Worm (Caenorhabditis elegans) whole organism, L1 larva: ENCODE data around the gene C06B8.7.

Source experiments
- C16A3.4 ChIP-seq: fragments of 150-350 bp; optimal IDR thresholded peaks from 2 replicates; lab custom pipeline; 2014; ENCODE audit warnings: missing biosample characterization, missing genetic modification characterization
- C34B4.2 ChIP-seq: sonication (generic microtip); optimal IDR thresholded peaks from 2 replicates; lab custom pipeline; 2017; ENCODE audit warnings: mild to moderate bottlenecking, missing genetic modification characterization, missing compliant biosample characterization
- Y116A8C.19 ChIP-seq: sonication (generic microtip); optimal IDR thresholded peaks from 2 replicates; lab custom pipeline; 2016; ENCODE audit warnings: missing compliant biosample characterization, missing genetic modification characterization, borderline replicate concordance
- alr-1 ChIP-seq: fragments of 200-800 bp; sonication (Bioruptor generic); optimal IDR thresholded peaks from 2 replicates; lab custom pipeline; 2018; ENCODE audit warnings: borderline replicate concordance, mild to moderate bottlenecking, missing genetic modification characterization, missing compliant biosample characterization
- ama-1 ChIP-seq: fragments of 150-350 bp; optimal IDR thresholded peaks from 2 replicates; lab custom pipeline; 2014
- blmp-1 ChIP-seq: fragments of 150-350 bp; optimal IDR thresholded peaks from 2 replicates; lab custom pipeline; 2014; ENCODE audit warnings: missing biosample characterization, missing genetic modification characterization
- ceh-8 ChIP-seq: fragments of 200-800 bp; sonication (Bioruptor generic); optimal IDR thresholded peaks from 2 replicates; lab custom pipeline; 2018; ENCODE audit warnings: mild to moderate bottlenecking, missing genetic modification characterization, moderate library complexity, missing compliant biosample characterization
- ceh-82 ChIP-seq, 3 experiments: fragments of 150-350 bp in 1 of 3; sonication (generic microtip) in 2 of 3; optimal IDR thresholded peaks; 2 replicates each; lab custom pipeline; 2014 to 2017; ENCODE audit warnings: missing biosample characterization in 3 of 3, missing genetic modification characterization in 3 of 3
- ceh-88 ChIP-seq: fragments of 200-800 bp; sonication (Bioruptor generic); IDR thresholded peaks from 2 replicates; pipeline ENCODE4 v1.3.6; 2022; ENCODE audit warnings: missing genetic modification characterization, missing compliant biosample characterization
- ceh-90 ChIP-seq: sonication (generic microtip); optimal IDR thresholded peaks from 2 replicates; lab custom pipeline; 2016; ENCODE audit warnings: missing genetic modification characterization, missing compliant biosample characterization
- ces-1 ChIP-seq: fragments of 150-350 bp; optimal IDR thresholded peaks from 2 replicates; lab custom pipeline; 2014; ENCODE audit warnings: missing biosample characterization, missing genetic modification reagents, missing genetic modification characterization
- dpl-1 ChIP-seq, 3 experiments: fragments of 150-350 bp in 2 of 3; sonication (generic microtip) in 1 of 3; optimal IDR thresholded peaks; 2 replicates each; lab custom pipeline; 2014 to 2017; ENCODE audit warnings: missing biosample characterization in 3 of 3, missing genetic modification characterization in 3 of 3, missing genetic modification reagents in 3 of 3
- dsc-1 ChIP-seq: sonication (generic microtip); optimal IDR thresholded peaks from 2 replicates; lab custom pipeline; 2016; ENCODE audit warnings: mild to moderate bottlenecking, missing genetic modification characterization, missing compliant biosample characterization
- efl-1 ChIP-seq, 4 experiments: fragments of 150-350 bp; optimal IDR thresholded peaks in 3 of 4; peaks in 1 of 4; 1 replicate in 1 of 4; 2 replicates in 3 of 4; lab custom pipeline; 2014; ENCODE audit warnings: missing biosample characterization in 2 of 4, missing genetic modification characterization in 2 of 4, missing genetic modification reagents in 2 of 4
- efl-3 ChIP-seq: fragments of 200-800 bp; sonication (Bioruptor generic); optimal IDR thresholded peaks from 2 replicates; lab custom pipeline; 2018; ENCODE audit warnings: mild to moderate bottlenecking, missing genetic modification characterization, missing compliant biosample characterization
- egl-13 ChIP-seq: sonication (generic microtip); optimal IDR thresholded peaks from 2 replicates; lab custom pipeline; 2016; ENCODE audit warnings: missing genotype, missing genetic modification reagents, missing genetic modification characterization, missing compliant biosample characterization
- elt-2 ChIP-seq: sonication (generic microtip); optimal IDR thresholded peaks from 2 replicates; lab custom pipeline; 2016; ENCODE audit warnings: missing genetic modification characterization, mild to moderate bottlenecking, inconsistent platforms, missing compliant biosample characterization, missing genetic modification reagents
- fkh-4 ChIP-seq: sonication (generic microtip); optimal IDR thresholded peaks from 2 replicates; lab custom pipeline; 2016; ENCODE audit warnings: missing compliant biosample characterization, missing genetic modification characterization, borderline replicate concordance
- fkh-8 ChIP-seq: sonication (generic microtip); optimal IDR thresholded peaks from 2 replicates; lab custom pipeline; 2016; ENCODE audit warnings: mild to moderate bottlenecking, missing genetic modification characterization, missing compliant biosample characterization
- fos-1 ChIP-seq: fragments of 150-350 bp; optimal IDR thresholded peaks from 2 replicates; lab custom pipeline; 2014; ENCODE audit warnings: missing biosample characterization, missing genetic modification characterization
- grh-1 ChIP-seq: fragments of 200-800 bp; sonication (Bioruptor generic); IDR thresholded peaks from 2 replicates; pipeline ENCODE4 v1.3.6; 2022; ENCODE audit warnings: missing genetic modification reagents, missing genetic modification characterization, missing compliant biosample characterization
- hlh-17 ChIP-seq: fragments of 200-800 bp; sonication (Bioruptor generic); optimal IDR thresholded peaks from 2 replicates; lab custom pipeline; 2018; ENCODE audit warnings: missing genetic modification characterization, mild to moderate bottlenecking, missing compliant biosample characterization, moderate library complexity, borderline replicate concordance
- hlh-4 ChIP-seq: sonication (generic microtip); optimal IDR thresholded peaks from 2 replicates; lab custom pipeline; 2016; ENCODE audit warnings: mild to moderate bottlenecking, missing genetic modification characterization, missing compliant biosample characterization
- isw-1 ChIP-seq: fragments of 200-800 bp; sonication (Bioruptor generic); IDR thresholded peaks from 2 replicates; pipeline ENCODE4 v1.3.6; 2022; ENCODE audit warnings: missing genetic modification characterization, missing compliant biosample characterization
- lin-13 ChIP-seq: fragments of 150-350 bp; optimal IDR thresholded peaks from 2 replicates; lab custom pipeline; 2014; ENCODE audit warnings: missing biosample characterization, missing genetic modification reagents, missing genetic modification characterization
- lin-15B ChIP-seq: fragments of 150-350 bp; sonication (generic microtip); optimal IDR thresholded peaks from 3 replicates; lab custom pipeline; 2014; ENCODE audit warnings: missing biosample characterization, missing genetic modification characterization
- lin-35 ChIP-seq, 2 experiments: fragments of 150-350 bp; optimal IDR thresholded peaks; 2 replicates each; lab custom pipeline; 2014; ENCODE audit warnings: missing biosample characterization in 2 of 2, missing genetic modification characterization in 2 of 2, missing genetic modification reagents in 2 of 2
- lin-39 ChIP-seq: fragments of 150-350 bp; optimal IDR thresholded peaks from 2 replicates; lab custom pipeline; 2014; ENCODE audit warnings: missing biosample characterization, missing genetic modification reagents, missing genetic modification characterization
- lir-3 ChIP-seq: sonication (generic microtip); optimal IDR thresholded peaks from 2 replicates; lab custom pipeline; 2016; ENCODE audit warnings: mild to moderate bottlenecking, missing genetic modification characterization, moderate library complexity, missing compliant biosample characterization; ENCODE audit not compliant: poor library complexity
- mab-9 ChIP-seq: fragments of 200-800 bp; sonication (Bioruptor generic); IDR thresholded peaks from 2 replicates; pipeline ENCODE4 v1.3.6; 2022; ENCODE audit warnings: missing genetic modification reagents, missing genetic modification characterization, missing compliant biosample characterization
- mdl-1 ChIP-seq, 2 experiments: fragments of 150-350 bp; optimal IDR thresholded peaks; 2 replicates each; lab custom pipeline; 2014 to 2017; ENCODE audit warnings: missing biosample characterization in 2 of 2, missing genetic modification characterization in 2 of 2, inconsistent platforms in 1 of 2
- mep-1 ChIP-seq: fragments of 150-350 bp; optimal IDR thresholded peaks from 2 replicates; lab custom pipeline; 2014; ENCODE audit warnings: missing biosample characterization, missing genetic modification characterization
- nhr-12 ChIP-seq: sonication (generic microtip); optimal IDR thresholded peaks from 2 replicates; lab custom pipeline; 2017; ENCODE audit warnings: missing biosample characterization, missing genetic modification characterization
- nhr-20 ChIP-seq: sonication (generic microtip); optimal IDR thresholded peaks from 2 replicates; lab custom pipeline; 2016; ENCODE audit warnings: mild to moderate bottlenecking, missing genetic modification characterization, missing compliant biosample characterization
- nhr-237 ChIP-seq: fragments of 150-350 bp; optimal IDR thresholded peaks from 2 replicates; lab custom pipeline; 2014; ENCODE audit warnings: missing biosample characterization, missing genetic modification characterization
- nhr-71 ChIP-seq: sonication (generic microtip); optimal IDR thresholded peaks from 2 replicates; lab custom pipeline; 2016; ENCODE audit warnings: mild to moderate bottlenecking, missing genetic modification characterization, moderate library complexity, missing compliant biosample characterization
- nhr-76 ChIP-seq: sonication (generic microtip); optimal IDR thresholded peaks from 2 replicates; lab custom pipeline; 2017; ENCODE audit warnings: missing biosample characterization, missing genetic modification characterization
- nhr-84 ChIP-seq: sonication (generic microtip); optimal IDR thresholded peaks from 2 replicates; lab custom pipeline; 2017; ENCODE audit warnings: missing biosample characterization, missing genetic modification characterization
- nhr-85 ChIP-seq: sonication (generic microtip); peaks from one replicate; lab custom pipeline; 2016; ENCODE audit warnings: missing genetic modification characterization, inconsistent platforms, missing compliant biosample characterization
- nhr-90 ChIP-seq: sonication (generic microtip); optimal IDR thresholded peaks from 2 replicates; lab custom pipeline; 2016; ENCODE audit warnings: mild to moderate bottlenecking, missing genetic modification characterization, missing compliant biosample characterization; ENCODE audit not compliant: poor library complexity
- pag-3 ChIP-seq: sonication (generic microtip); optimal IDR thresholded peaks from 2 replicates; lab custom pipeline; 2017; ENCODE audit warnings: missing genetic modification characterization, mild to moderate bottlenecking, missing compliant biosample characterization, antibody characterized with exemption, borderline replicate concordance; ENCODE audit not compliant: insufficient read depth
- pqm-1 ChIP-seq: sonication (generic microtip); optimal IDR thresholded peaks from 3 replicates; lab custom pipeline; 2017; ENCODE audit warnings: missing biosample characterization, missing genetic modification characterization
- snu-23 ChIP-seq: sonication (generic microtip); optimal IDR thresholded peaks from 2 replicates; lab custom pipeline; 2016; ENCODE audit warnings: missing genetic modification characterization, missing compliant biosample characterization
- sox-4 ChIP-seq: sonication (generic microtip); optimal IDR thresholded peaks from 2 replicates; lab custom pipeline; 2016; ENCODE audit warnings: missing genetic modification characterization, missing compliant biosample characterization
- sptf-1 ChIP-seq: fragments of 150-350 bp; optimal IDR thresholded peaks from 2 replicates; lab custom pipeline; 2014; ENCODE audit warnings: missing biosample characterization, missing genetic modification characterization
- sup-37 ChIP-seq: fragments of 200-800 bp; sonication (Bioruptor generic); optimal IDR thresholded peaks from 2 replicates; lab custom pipeline; 2018; ENCODE audit warnings: mild to moderate bottlenecking, missing genetic modification characterization, missing compliant biosample characterization
- unc-30 ChIP-seq: sonication (generic microtip); optimal IDR thresholded peaks from 2 replicates; lab custom pipeline; 2017; ENCODE audit warnings: missing biosample characterization, missing genetic modification characterization
- unc-62 ChIP-seq: fragments of 150-350 bp; optimal IDR thresholded peaks from 2 replicates; lab custom pipeline; 2014; ENCODE audit warnings: missing biosample characterization, missing genetic modification reagents, missing genetic modification characterization
- unc-86 ChIP-seq: sonication (generic microtip); optimal IDR thresholded peaks from 2 replicates; lab custom pipeline; 2016; ENCODE audit warnings: missing genetic modification characterization, missing compliant biosample characterization
- unc-98 ChIP-seq: fragments of 200-800 bp; sonication (Bioruptor generic); IDR thresholded peaks from 2 replicates; pipeline ENCODE4 v1.3.6; 2022; ENCODE audit warnings: missing genetic modification characterization, missing compliant biosample characterization
- zag-1 ChIP-seq: fragments of 150-350 bp; optimal IDR thresholded peaks from 2 replicates; lab custom pipeline; 2014; ENCODE audit warnings: missing biosample characterization, missing genetic modification characterization
- ztf-11 ChIP-seq, 2 experiments: sonication (generic microtip); optimal IDR thresholded peaks; 2 replicates each; lab custom pipeline; 2016 to 2017; ENCODE audit warnings: missing genetic modification characterization in 2 of 2, missing biosample characterization in 1 of 2, missing compliant biosample characterization in 1 of 2
- ztf-4 ChIP-seq: fragments of 150-350 bp; optimal IDR thresholded peaks from 2 replicates; lab custom pipeline; 2014; ENCODE audit warnings: missing biosample characterization, missing genetic modification characterization

Gene C06B8.7

DNA sequence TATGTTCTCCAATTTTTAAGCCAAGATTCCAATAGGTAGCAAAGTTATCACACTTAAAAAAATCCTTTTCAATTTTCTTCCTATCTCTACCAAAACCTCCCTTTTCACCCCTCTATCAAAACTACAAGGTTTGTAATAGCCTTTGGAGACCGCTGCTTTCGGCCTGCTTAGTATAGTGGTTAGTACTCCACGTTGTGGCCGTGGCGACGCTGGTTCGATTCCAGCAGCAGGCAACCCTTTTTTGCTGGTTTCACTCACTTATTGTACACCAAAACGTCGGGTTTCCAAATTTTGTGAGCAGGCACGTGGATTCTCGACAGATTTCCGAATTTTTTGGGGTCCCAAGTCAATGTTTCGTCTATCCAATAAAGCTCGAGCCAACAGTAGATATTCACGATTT is 55.3 kb downstream of the C06B8.7 start:
- TF ChIP-seq isw-1 (GFP tag; lab: Robert Waterston, UW) (no peak), C16A3.4 (peak; percentile 37), ama-1 (lab: Kevin White, UChicago) (no peak), pag-3 (tag; lab: Kevin White, UChicago) (no peak), ztf-11 (tag; optimal IDR thresholded peaks at IDR 0.05; lab: Kevin White, UChicago) (no peak), unc-98 (GFP tag; lab: Robert Waterston, UW) (no peak), nhr-76 (tag; lab: Kevin White, UChicago) (no peak), dpl-1 (GFP tag; optimal IDR thresholded peaks at IDR 0.05; lab: Kevin White, UChicago) (peak in 2 of 3 experiments; percentile 27 to 32), mab-9 (no peak), efl-3 (GFP tag; lab: Kevin White, UChicago) (no peak), nhr-12 (tag; lab: Kevin White, UChicago) (no peak), mdl-1 (tag; optimal IDR thresholded peaks at IDR 0.05; lab: Kevin White, UChicago) (peak in 1 of 2 experiments; percentile 12), unc-30 (tag; lab: Kevin White, UChicago) (no peak), dsc-1 (tag; lab: Kevin White, UChicago) (no peak), snu-23 (GFP tag; lab: Kevin White, UChicago) (peak; percentile 55), sup-37 (GFP tag; lab: Kevin White, UChicago) (no peak), unc-86 (tag; lab: Kevin White, UChicago) (no peak), nhr-71 (tag; lab: Kevin White, UChicago) (peak; percentile 24), lin-35 (GFP tag; optimal IDR thresholded peaks at IDR 0.05; lab: Kevin White, UChicago) (peak in 1 of 2 experiments; percentile 70), efl-1 (optimal IDR thresholded peaks at IDR 0.05; lab: Kevin White, UChicago) (peak in 1 of 2 experiments; percentile 30), efl-1 (GFP tag; optimal IDR thresholded peaks at IDR 0.05 in 1 of 2; lab: Kevin White, UChicago) (peak; percentile 18 to 92), C34B4.2 (tag; lab: Kevin White, UChicago) (no peak), ceh-88 (GFP tag; lab: Robert Waterston, UW) (no peak), lir-3 (no peak), elt-2 (tag; lab: Kevin White, UChicago) (no peak), fkh-8 (tag; lab: Kevin White, UChicago) (peak; percentile 43), alr-1 (tag; lab: Kevin White, UChicago) (no peak), unc-62 (GFP tag; lab: Kevin White, UChicago) (no peak), nhr-85 (no peak), ztf-4 (tag; lab: Kevin White, UChicago) (no peak), nhr-237 (tag; lab: Kevin White, UChicago) (no peak), hlh-4 (tag; lab: Kevin White, UChicago) (no peak), lin-13 (no peak), lin-39 (no peak), hlh-17 (no peak), grh-1 (GFP tag; lab: Robert Waterston, UW) (no peak), sox-4 (tag; lab: Kevin White, UChicago) (no peak), Y116A8C.19 (tag; lab: Kevin White, UChicago) (no peak), nhr-84 (tag; lab: Kevin White, UChicago) (no peak), pqm-1 (no peak), egl-13 (tag; lab: Kevin White, UChicago) (no peak), sptf-1 (tag; lab: Kevin White, UChicago) (no peak), zag-1 (tag; lab: Kevin White, UChicago) (no peak), nhr-20 (tag; lab: Kevin White, UChicago) (peak; percentile 30), blmp-1 (tag; lab: Kevin White, UChicago) (no peak), mep-1 (tag; lab: Kevin White, UChicago) (peak; percentile 24), ceh-8 (GFP tag; lab: Kevin White, UChicago) (no peak), lin-15B (tag; lab: Kevin White, UChicago) (no peak), fos-1 (tag; lab: Kevin White, UChicago) (no peak), fkh-4 (tag; lab: Kevin White, UChicago) (no peak), ceh-90 (tag; lab: Kevin White, UChicago) (no peak), ces-1 (no peak), ceh-82 (tag; optimal IDR thresholded peaks at IDR 0.05; lab: Kevin White, UChicago) (peak in 1 of 3 experiments; percentile 29), nhr-90 (no peak)
